Fruit fly (Drosophila melanogaster) whole organism, prepupa: ENCODE data around the gene mRpS24.

Source experiments
- CG11294 ChIP-seq: fragments of 200-800 bp; sonication (Bioruptor generic); IDR thresholded peaks from 2 replicates; pipeline ENCODE4 v1.3.6; 2022; ENCODE audit warnings: missing biosample characterization, missing genetic modification characterization
- CG6792 ChIP-seq: fragments of 200-800 bp; sonication (Bioruptor generic); optimal IDR thresholded peaks from 3 replicates; lab custom pipeline; 2016; ENCODE audit warnings: missing biosample characterization, missing genetic modification characterization
- CG6854 ChIP-seq: fragments of 200-800 bp; sonication (Bioruptor generic); optimal IDR thresholded peaks from 2 replicates; lab custom pipeline; 2017; ENCODE audit warnings: missing biosample characterization, mild to moderate bottlenecking, missing genetic modification characterization
- CG7368 ChIP-seq: fragments of 200-800 bp; sonication (Bioruptor generic); optimal IDR thresholded peaks from 3 replicates; lab custom pipeline; 2016; ENCODE audit warnings: missing biosample characterization, missing genetic modification characterization
- eg ChIP-seq: fragments of 200-800 bp; sonication (Bioruptor generic); IDR thresholded peaks from 3 replicates; pipeline ENCODE4 v1.3.6; 2022; ENCODE audit warnings: missing biosample characterization, missing genetic modification characterization
- ss ChIP-seq, 2 experiments: fragments of 200-800 bp; sonication (Bioruptor generic); optimal IDR thresholded peaks; 2 replicates in 1 of 2; 3 replicates in 1 of 2; lab custom pipeline; 2017 to 2018; ENCODE audit warnings: mild to moderate bottlenecking in 2 of 2, missing biosample characterization in 2 of 2, missing genetic modification characterization in 2 of 2, moderate library complexity in 1 of 2
- topi ChIP-seq: fragments of 200-800 bp; sonication (Bioruptor generic); optimal IDR thresholded peaks from 3 replicates; lab custom pipeline; 2016; ENCODE audit warnings: missing biosample characterization, missing genetic modification characterization

DNA sequence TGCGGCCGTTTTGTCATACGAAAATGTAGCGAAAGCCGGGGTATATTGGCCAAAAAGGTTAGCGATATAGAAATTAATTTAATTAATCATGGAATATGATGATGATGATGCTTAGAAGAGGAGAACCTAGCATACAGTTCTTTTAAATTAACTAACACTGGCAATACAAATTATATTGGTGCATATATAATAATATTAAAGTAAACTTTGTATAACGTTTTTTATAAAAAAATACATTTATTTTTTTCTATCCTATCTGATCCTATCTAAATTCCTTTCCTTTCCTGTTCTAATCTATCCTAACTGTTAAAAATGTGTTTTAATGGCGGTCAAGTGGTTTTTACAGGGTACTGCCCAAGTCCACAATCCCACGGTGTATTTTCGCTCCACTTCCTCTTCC is 42.6 kb upstream of the mRpS24 start:
- TF ChIP-seq topi (peak; percentile 47), CG6792 (peak; percentile 37), CG6854 (GFP tag; lab: Kevin White, UChicago) (no peak), CG11294 (GFP tag; lab: Robert Waterston, UW) (no peak), CG7368 (no peak), eg (GFP tag; lab: Robert Waterston, UW) (no peak), ss (GFP tag; optimal IDR thresholded peaks at IDR 0.05; lab: Kevin White, UChicago) (no peak)
